Fruit fly (Drosophila melanogaster) whole organism, adult: ENCODE measurements around the gene mRpL36.

Source experiments
- CG14711 ChIP-seq: fragments of 200-800 bp; sonication (Bioruptor generic); optimal IDR thresholded peaks from 2 replicates; lab custom pipeline; 2018; ENCODE audit warnings: missing biosample characterization, mild to moderate bottlenecking, missing genetic modification characterization, moderate library complexity
- CG7045 ChIP-seq: fragments of 200-800 bp; sonication (Bioruptor generic); optimal IDR thresholded peaks from 2 replicates; lab custom pipeline; 2017; ENCODE audit warnings: missing biosample characterization, mild to moderate bottlenecking, missing genetic modification characterization
- CG7101 ChIP-seq: fragments of 200-800 bp; sonication (Bioruptor generic); optimal IDR thresholded peaks from 2 replicates; lab custom pipeline; 2018; ENCODE audit warnings: missing biosample characterization, mild to moderate bottlenecking, missing genetic modification characterization, moderate library complexity
- cic ChIP-seq: fragments of 200-800 bp; sonication (Bioruptor generic); optimal IDR thresholded peaks from 2 replicates; lab custom pipeline; 2017; ENCODE audit warnings: missing biosample characterization, mild to moderate bottlenecking, missing genetic modification characterization, moderate library complexity
- toe ChIP-seq: fragments of 200-800 bp; sonication (Bioruptor generic); optimal IDR thresholded peaks from 2 replicates; lab custom pipeline; 2016; ENCODE audit warnings: missing biosample characterization, missing genetic modification characterization

- TF ChIP-seq toe (GFP tag; lab: Kevin White, UChicago) (no peak), CG14711 (tag; lab: Kevin White, UChicago) (no peak), CG7045 (GFP tag; lab: Kevin White, UChicago) (no peak), cic (GFP tag; lab: Kevin White, UChicago) (no peak), CG7101 (tag; lab: Kevin White, UChicago) (no peak)
Observed at dm6 chr3L:8158715-8159380, 33.9 kb upstream of the mRpL36 start, which contains the start of gene CG42445.
